Fruit fly (Drosophila melanogaster) whole organism, embryonic: ENCODE data around the gene PPP4R2r.
A peak's percentile ranks its signal among the peaks of the same experiment; 100 is the strongest.

Experiments used
- CG10274 ChIP-seq: fragments of 200-800 bp; sonication (Bioruptor generic); optimal IDR thresholded peaks from 3 replicates; lab custom pipeline; 2017; ENCODE audit warnings: missing biosample characterization, mild to moderate bottlenecking, missing genetic modification characterization
- CG11504 ChIP-seq: fragments of 200-800 bp; sonication (Bioruptor generic); optimal IDR thresholded peaks from 3 replicates; lab custom pipeline; 2019; ENCODE audit warnings: missing biosample characterization, mild to moderate bottlenecking, missing genetic modification characterization, moderate library complexity
- CG12071 ChIP-seq: fragments of 200-800 bp; sonication (Bioruptor generic); optimal IDR thresholded peaks from 3 replicates; lab custom pipeline; 2018; ENCODE audit warnings: missing biosample characterization, mild to moderate bottlenecking, missing genetic modification characterization
- CG12236 ChIP-seq: fragments of 200-800 bp; sonication (Bioruptor generic); optimal IDR thresholded peaks from 2 replicates; lab custom pipeline; 2016; ENCODE audit warnings: missing biosample characterization, missing genetic modification characterization
- CG1233 ChIP-seq: fragments of 200-800 bp; sonication (Bioruptor generic); optimal IDR thresholded peaks from 4 replicates; lab custom pipeline; 2018; ENCODE audit warnings: missing biosample characterization, mild to moderate bottlenecking, missing genetic modification characterization
- CG12659 ChIP-seq: fragments of 200-800 bp; sonication (Bioruptor generic); optimal IDR thresholded peaks from 3 replicates; lab custom pipeline; 2017; ENCODE audit warnings: mild to moderate bottlenecking, missing biosample characterization, missing genetic modification reagents, missing genetic modification characterization
- CG13424 ChIP-seq: fragments of 200-800 bp; sonication (Bioruptor generic); optimal IDR thresholded peaks from 2 replicates; lab custom pipeline; 2019; ENCODE audit warnings: missing biosample characterization, mild to moderate bottlenecking, missing genetic modification characterization, moderate library complexity
- CG13624 ChIP-seq: fragments of 200-800 bp; sonication (Bioruptor generic); optimal IDR thresholded peaks from 2 replicates; lab custom pipeline; 2016; ENCODE audit warnings: missing biosample characterization, missing genetic modification characterization
- CG14014 ChIP-seq: fragments of 200-800 bp; sonication (Bioruptor generic); IDR thresholded peaks from 2 replicates; pipeline ENCODE4 v1.3.6; 2022; ENCODE audit warnings: missing biosample characterization, missing genetic modification characterization
- CG14667 ChIP-seq: fragments of 200-800 bp; sonication (Bioruptor generic); IDR thresholded peaks from 2 replicates; pipeline ENCODE4 v1.3.6; 2022; ENCODE audit warnings: missing biosample characterization, missing genetic modification characterization
- CG15696 ChIP-seq: fragments of 200-800 bp; sonication (Bioruptor generic); optimal IDR thresholded peaks from 2 replicates; lab custom pipeline; 2019; ENCODE audit warnings: missing biosample characterization, mild to moderate bottlenecking, missing genetic modification characterization, moderate library complexity
- CG17361 ChIP-seq: fragments of 200-800 bp; sonication (Bioruptor generic); IDR thresholded peaks from 3 replicates; pipeline ENCODE4 v1.3.6; 2022; ENCODE audit warnings: missing biosample characterization, missing genetic modification characterization
- CG17912 ChIP-seq: fragments of 200-800 bp; sonication (Bioruptor generic); optimal IDR thresholded peaks from 2 replicates; lab custom pipeline; 2018; ENCODE audit warnings: missing biosample characterization, mild to moderate bottlenecking, missing genetic modification characterization
- CG32772 ChIP-seq: fragments of 200-800 bp; sonication (Bioruptor generic); IDR thresholded peaks from 2 replicates; pipeline ENCODE4 v1.3.6; 2022; ENCODE audit warnings: missing biosample characterization, missing genetic modification characterization
- CG4424 ChIP-seq: fragments of 200-800 bp; sonication (Bioruptor generic); optimal IDR thresholded peaks from 3 replicates; lab custom pipeline; 2016; ENCODE audit warnings: missing biosample characterization, missing genetic modification characterization
- CG6683 ChIP-seq: fragments of 200-800 bp; sonication (Bioruptor generic); optimal IDR thresholded peaks from 2 replicates; lab custom pipeline; 2017; ENCODE audit warnings: missing biosample characterization, mild to moderate bottlenecking, missing genetic modification characterization, missing genetic modification reagents
- CG6813 ChIP-seq: fragments of 200-800 bp; sonication (Bioruptor generic); optimal IDR thresholded peaks from 2 replicates; lab custom pipeline; 2017; ENCODE audit warnings: missing biosample characterization, missing genetic modification characterization, mild to moderate bottlenecking, moderate library complexity, missing genetic modification reagents
- CG7556 ChIP-seq: fragments of 200-800 bp; sonication (Bioruptor generic); optimal IDR thresholded peaks from 2 replicates; lab custom pipeline; 2017; ENCODE audit warnings: missing biosample characterization, mild to moderate bottlenecking, missing genetic modification characterization
- CG8924 ChIP-seq: fragments of 200-800 bp; optimal IDR thresholded peaks from 3 replicates; lab custom pipeline; 2019; ENCODE audit warnings: missing biosample characterization, mild to moderate bottlenecking, missing genetic modification characterization, moderate library complexity
- CG9215 ChIP-seq: fragments of 200-800 bp; sonication (Bioruptor generic); IDR thresholded peaks from 2 replicates; pipeline ENCODE4 v1.3.6; 2022; ENCODE audit warnings: missing biosample characterization, missing genetic modification characterization
- CG9727 ChIP-seq: fragments of 200-800 bp; sonication (Bioruptor generic); optimal IDR thresholded peaks from 3 replicates; lab custom pipeline; 2017; ENCODE audit warnings: missing biosample characterization, mild to moderate bottlenecking, missing genetic modification characterization
- CHES-1-like ChIP-seq: fragments of 200-800 bp; sonication (Bioruptor generic); optimal IDR thresholded peaks from 2 replicates; lab custom pipeline; 2016; ENCODE audit warnings: missing biosample characterization, missing genetic modification characterization
- CoRest ChIP-seq: fragments of 200-800 bp; sonication (Bioruptor generic); optimal IDR thresholded peaks from 3 replicates; lab custom pipeline; 2018; ENCODE audit warnings: missing biosample characterization, mild to moderate bottlenecking, missing genetic modification characterization, moderate library complexity
- Deaf1 ChIP-seq: fragments of 200-800 bp; optimal IDR thresholded peaks from 3 replicates; lab custom pipeline; 2019; ENCODE audit warnings: missing biosample characterization, mild to moderate bottlenecking, missing genetic modification characterization, moderate library complexity
- Dip2 ChIP-seq: fragments of 200-800 bp; sonication (Bioruptor generic); IDR thresholded peaks from 2 replicates; pipeline ENCODE4 v1.3.6; 2022; ENCODE audit warnings: missing biosample characterization, missing genetic modification characterization
- Dip3 ChIP-seq: fragments of 200-800 bp; sonication (Bioruptor generic); optimal IDR thresholded peaks from 3 replicates; lab custom pipeline; 2016; ENCODE audit warnings: missing biosample characterization, missing genetic modification characterization
- Hand ChIP-seq: fragments of 200-800 bp; sonication (Bioruptor generic); optimal IDR thresholded peaks from 2 replicates; lab custom pipeline; 2017; ENCODE audit warnings: mild to moderate bottlenecking, missing biosample characterization, missing genetic modification reagents, missing genetic modification characterization
- Hsf ChIP-seq: fragments of 200-800 bp; sonication (Bioruptor generic); optimal IDR thresholded peaks from 3 replicates; lab custom pipeline; 2016; ENCODE audit warnings: missing biosample characterization, missing genetic modification characterization
- Nf-YC ChIP-seq: fragments of 200-800 bp; optimal IDR thresholded peaks from 3 replicates; lab custom pipeline; 2019; ENCODE audit warnings: missing biosample characterization, mild to moderate bottlenecking, missing genetic modification characterization, moderate library complexity
- Ptx1 ChIP-seq: fragments of 200-800 bp; sonication (Bioruptor generic); IDR thresholded peaks from 2 replicates; pipeline ENCODE4 v1.3.6; 2022; ENCODE audit warnings: missing biosample characterization, missing genetic modification characterization
- Spps ChIP-seq: fragments of 200-800 bp; sonication (Bioruptor generic); optimal IDR thresholded peaks from 2 replicates; lab custom pipeline; 2018; ENCODE audit warnings: missing biosample characterization, mild to moderate bottlenecking, missing genetic modification characterization
- Tbp ChIP-seq: fragments of >200 bp; optimal IDR thresholded peaks from 2 replicates; lab custom pipeline; 2018; ENCODE audit warnings: missing biosample characterization, missing genetic modification characterization
- al ChIP-seq: fragments of 200-800 bp; sonication (Bioruptor generic); IDR thresholded peaks from 2 replicates; pipeline ENCODE4 v1.3.6; 2022; ENCODE audit warnings: missing biosample characterization, missing genetic modification characterization
- ato ChIP-seq: fragments of 200-800 bp; sonication (Bioruptor generic); IDR thresholded peaks from 2 replicates; pipeline ENCODE4 v1.3.6; 2022; ENCODE audit warnings: missing biosample characterization, missing genetic modification characterization; ENCODE audit not compliant: partially characterized antibody
- bcd ChIP-seq: fragments of 200-800 bp; sonication (Bioruptor generic); optimal IDR thresholded peaks from 2 replicates; lab custom pipeline; 2017; ENCODE audit warnings: missing biosample characterization, mild to moderate bottlenecking, missing genetic modification characterization
- chm ChIP-seq: fragments of 200-800 bp; sonication (Bioruptor generic); IDR thresholded peaks from 2 replicates; pipeline ENCODE4 v1.3.6; 2022; ENCODE audit warnings: missing biosample characterization, missing genetic modification characterization
- cwo ChIP-seq: fragments of 200-800 bp; sonication (Bioruptor generic); optimal IDR thresholded peaks from 3 replicates; lab custom pipeline; 2017; ENCODE audit warnings: missing biosample characterization, missing genetic modification characterization, mild to moderate bottlenecking, moderate library complexity, missing genetic modification reagents
- dpn ChIP-seq, 2 experiments: fragments of 200-800 bp; sonication (Bioruptor generic); optimal IDR thresholded peaks; 3 replicates each; lab custom pipeline; 2016; ENCODE audit warnings: missing biosample characterization in 2 of 2, missing genetic modification characterization in 2 of 2
- ems ChIP-seq: fragments of 200-800 bp; sonication (Bioruptor generic); optimal IDR thresholded peaks from 3 replicates; lab custom pipeline; 2016; ENCODE audit warnings: missing biosample characterization, missing genetic modification characterization
- hkb ChIP-seq, 2 experiments: fragments of 200-800 bp in 1 of 2; fragments of >200 bp in 1 of 2; sonication (Bioruptor generic) in 1 of 2; IDR thresholded peaks in 1 of 2; optimal IDR thresholded peaks in 1 of 2; 2 replicates each; pipeline versions ENCODE4 v1.3.6 to Lab custom; 2017 to 2022; ENCODE audit warnings: missing biosample characterization in 1 of 2, missing genetic modification characterization in 1 of 2
- ind ChIP-seq: fragments of 200-800 bp; sonication (Bioruptor generic); optimal IDR thresholded peaks from 3 replicates; lab custom pipeline; 2016; ENCODE audit warnings: missing biosample characterization, missing genetic modification characterization
- nau ChIP-seq: fragments of 200-800 bp; sonication (Bioruptor generic); optimal IDR thresholded peaks from 3 replicates; lab custom pipeline; 2017; ENCODE audit warnings: missing biosample characterization, mild to moderate bottlenecking, missing genetic modification characterization, missing genetic modification reagents
- pzg ChIP-seq: fragments of 200-800 bp; sonication (Bioruptor generic); optimal IDR thresholded peaks from 3 replicates; lab custom pipeline; 2018; ENCODE audit warnings: missing biosample characterization, mild to moderate bottlenecking, missing genetic modification characterization, moderate library complexity
- run ChIP-seq: fragments of 200-800 bp; sonication (Bioruptor generic); optimal IDR thresholded peaks from 3 replicates; lab custom pipeline; 2018; ENCODE audit warnings: missing biosample characterization, mild to moderate bottlenecking, missing genetic modification characterization
- shn ChIP-seq: fragments of 200-800 bp; sonication (Bioruptor generic); optimal IDR thresholded peaks from 3 replicates; lab custom pipeline; 2016; ENCODE audit warnings: missing biosample characterization, missing genetic modification characterization
- tin ChIP-seq: fragments of 200-800 bp; sonication (Bioruptor generic); optimal IDR thresholded peaks from 3 replicates; lab custom pipeline; 2016; ENCODE audit warnings: missing biosample characterization, missing genetic modification characterization
- tio ChIP-seq: fragments of 200-800 bp; sonication (Bioruptor generic); optimal IDR thresholded peaks from 2 replicates; lab custom pipeline; 2017; ENCODE audit warnings: missing biosample characterization, missing genetic modification characterization, inconsistent platforms
- unpg ChIP-seq: fragments of 200-800 bp; sonication (Bioruptor generic); optimal IDR thresholded peaks from 3 replicates; lab custom pipeline; 2018; ENCODE audit warnings: missing biosample characterization, mild to moderate bottlenecking, missing genetic modification characterization, moderate library complexity
- yki ChIP-seq: fragments of >200 bp; optimal IDR thresholded peaks from 3 replicates; lab custom pipeline; 2018

PPP4R2r gene

dm6 chrX:10487964-10488605 is 9.4 kb downstream of the PPP4R2r start (continued):
- TF ChIP-seq Hand (peak; percentile 51), Dip3 (GFP tag; lab: Kevin White, UChicago) (peak; percentile 54), Dip2 (no peak), nau (peak; percentile 20), CG4424 (peak; percentile 5), Spps (no peak), CG11504 (peak; percentile 51), CG14014 (0 out of 2 replicates have a peak, but pooled peaks have one; percentile 22), ato (GFP tag; lab: Robert Waterston, UW) (no peak), CG17912 (GFP tag; lab: Kevin White, UChicago) (no peak), bcd (GFP tag; lab: Kevin White, UChicago) (peak; percentile 51), Nf-YC (tag; lab: Kevin White, UChicago) (peak; percentile 27), CG13624 (peak; percentile 39), ind (GFP tag; lab: Kevin White, UChicago) (peak; percentile 53), ems (peak; percentile 18), Tbp (GFP tag; lab: Kevin White, UChicago) (no peak), Ptx1 (GFP tag; lab: Robert Waterston, UW) (peak; percentile 57), CG8924 (peak; percentile 54), CoRest (peak; percentile 65), CG14667 (no peak), CG32772 (GFP tag; lab: Robert Waterston, UW) (no peak), Deaf1 (peak; percentile 17), tin (no peak), CG7556 (GFP tag; lab: Kevin White, UChicago) (peak; percentile 54), shn (GFP tag; lab: Kevin White, UChicago) (peak; percentile 53), al (GFP tag; lab: Robert Waterston, UW) (peak; percentile 34; the same call in 1 of the 2 replicates), CG10274 (GFP tag; lab: Kevin White, UChicago) (peak; percentile 25), tio (peak; percentile 33), CG1233 (GFP tag; lab: Kevin White, UChicago) (peak; percentile 14), CHES-1-like (peak; percentile 50), unpg (GFP tag; lab: Kevin White, UChicago) (peak; percentile 38), CG17361 (GFP tag; lab: Robert Waterston, UW) (peak; percentile 43; the same call in 2 of the 3 replicates), dpn (GFP tag; optimal IDR thresholded peaks at IDR 0.05; lab: Kevin White, UChicago) (peak; percentile 15 to 55), CG12236 (no peak), CG12071 (GFP tag; lab: Kevin White, UChicago) (peak; percentile 29), CG13424 (tag; lab: Kevin White, UChicago) (peak; percentile 36), yki (no peak), CG12659 (GFP tag; lab: Kevin White, UChicago) (peak; percentile 37), pzg (GFP tag; lab: Kevin White, UChicago) (no peak), CG15696 (tag; lab: Kevin White, UChicago) (no peak), chm (GFP tag; lab: Robert Waterston, UW) (no peak), run (tag; lab: Kevin White, UChicago) (no peak), CG6813 (GFP tag; lab: Kevin White, UChicago) (no peak), CG6683 (GFP tag; lab: Kevin White, UChicago) (peak; percentile 4), CG9727 (GFP tag; lab: Kevin White, UChicago) (peak; percentile 60), hkb (optimal IDR thresholded peaks at IDR 0.05; lab: Kevin White, UChicago) (no peak), hkb (GFP tag; IDR thresholded peaks at IDR 0.05; lab: Robert Waterston, UW) (peak; percentile 43; the same call in 1 of the 2 replicates), Hsf (peak; percentile 31), CG9215 (peak; percentile 41; the same call in 1 of the 2 replicates), cwo (GFP tag; lab: Kevin White, UChicago) (peak; percentile 83)
